Fruit fly (Drosophila melanogaster) whole organism, embryonic: ENCODE data around the gene bero.

ENCODE experiments used
- Antp ChIP-seq: fragments of 200-800 bp; sonication (Bioruptor generic); optimal IDR thresholded peaks from 3 replicates; lab custom pipeline; 2016; ENCODE audit warnings: missing biosample characterization, missing genetic modification characterization
- BtbVII ChIP-seq: fragments of 200-800 bp; sonication (Bioruptor generic); optimal IDR thresholded peaks from 3 replicates; lab custom pipeline; 2017; ENCODE audit warnings: missing biosample characterization, mild to moderate bottlenecking, missing genetic modification characterization
- Bteb2 ChIP-seq: fragments of 200-800 bp; sonication (Bioruptor generic); optimal IDR thresholded peaks from 2 replicates; lab custom pipeline; 2016; ENCODE audit warnings: missing biosample characterization, missing genetic modification characterization
- CG10321 ChIP-seq: fragments of 200-800 bp; sonication (Bioruptor generic); IDR thresholded peaks from 2 replicates; pipeline ENCODE4 v1.3.6; 2022; ENCODE audit warnings: missing biosample characterization, missing genetic modification characterization
- CG10654 ChIP-seq: fragments of 200-800 bp; sonication (Bioruptor generic); optimal IDR thresholded peaks from 2 replicates; lab custom pipeline; 2016; ENCODE audit warnings: missing biosample characterization, missing genetic modification characterization
- CG11504 ChIP-seq: fragments of 200-800 bp; sonication (Bioruptor generic); optimal IDR thresholded peaks from 3 replicates; lab custom pipeline; 2019; ENCODE audit warnings: missing biosample characterization, mild to moderate bottlenecking, missing genetic modification characterization, moderate library complexity
- CG11695 ChIP-seq: fragments of 200-800 bp; sonication (Bioruptor generic); IDR thresholded peaks from 3 replicates; pipeline ENCODE4 v1.3.6; 2022; ENCODE audit warnings: missing biosample characterization, missing genetic modification characterization
- CG12104 ChIP-seq: fragments of 200-800 bp; sonication (Bioruptor generic); optimal IDR thresholded peaks from 3 replicates; lab custom pipeline; 2016; ENCODE audit warnings: missing biosample characterization, missing genetic modification characterization
- CG1529 ChIP-seq: fragments of 200-800 bp; sonication (Bioruptor generic); optimal IDR thresholded peaks from 3 replicates; lab custom pipeline; 2018; ENCODE audit warnings: missing biosample characterization, missing genetic modification characterization
- CG17361 ChIP-seq: fragments of 200-800 bp; sonication (Bioruptor generic); IDR thresholded peaks from 3 replicates; pipeline ENCODE4 v1.3.6; 2022; ENCODE audit warnings: missing biosample characterization, missing genetic modification characterization
- CG18262 ChIP-seq: fragments of 200-800 bp; optimal IDR thresholded peaks from 3 replicates; lab custom pipeline; 2019; ENCODE audit warnings: missing biosample characterization, mild to moderate bottlenecking, missing genetic modification characterization, moderate library complexity
- CG2129 ChIP-seq: fragments of 200-800 bp; sonication (Bioruptor generic); IDR thresholded peaks from 2 replicates; pipeline ENCODE4 v1.3.6; 2022; ENCODE audit warnings: missing biosample characterization, missing genetic modification characterization; ENCODE audit not compliant: partially characterized antibody
- CG2199 ChIP-seq: fragments of 200-800 bp; sonication (Bioruptor generic); IDR thresholded peaks from 3 replicates; pipeline ENCODE4 v1.3.6; 2022; ENCODE audit warnings: missing biosample characterization, missing genetic modification characterization
- CG3163 ChIP-seq: fragments of 200-800 bp; sonication (Bioruptor generic); optimal IDR thresholded peaks from 3 replicates; lab custom pipeline; 2016; ENCODE audit warnings: missing biosample characterization, missing genetic modification characterization
- CG32772 ChIP-seq: fragments of 200-800 bp; sonication (Bioruptor generic); IDR thresholded peaks from 2 replicates; pipeline ENCODE4 v1.3.6; 2022; ENCODE audit warnings: missing biosample characterization, missing genetic modification characterization
- CG6683 ChIP-seq: fragments of 200-800 bp; sonication (Bioruptor generic); optimal IDR thresholded peaks from 2 replicates; lab custom pipeline; 2017; ENCODE audit warnings: missing biosample characterization, mild to moderate bottlenecking, missing genetic modification characterization, missing genetic modification reagents
- CG6813 ChIP-seq: fragments of 200-800 bp; sonication (Bioruptor generic); optimal IDR thresholded peaks from 2 replicates; lab custom pipeline; 2017; ENCODE audit warnings: missing biosample characterization, missing genetic modification characterization, mild to moderate bottlenecking, moderate library complexity, missing genetic modification reagents
- CG7556 ChIP-seq: fragments of 200-800 bp; sonication (Bioruptor generic); optimal IDR thresholded peaks from 2 replicates; lab custom pipeline; 2017; ENCODE audit warnings: missing biosample characterization, mild to moderate bottlenecking, missing genetic modification characterization
- CG7963 ChIP-seq: fragments of 200-800 bp; sonication (Bioruptor generic); IDR thresholded peaks from 3 replicates; pipeline ENCODE4 v1.3.6; 2022; ENCODE audit warnings: missing biosample characterization, missing genetic modification characterization; ENCODE audit not compliant: partially characterized antibody
- CG8944 ChIP-seq: fragments of 200-800 bp; sonication (Bioruptor generic); optimal IDR thresholded peaks from 3 replicates; lab custom pipeline; 2016; ENCODE audit warnings: missing biosample characterization, missing genetic modification characterization
- CG9437 ChIP-seq: fragments of 200-800 bp; sonication (Bioruptor generic); optimal IDR thresholded peaks from 2 replicates; lab custom pipeline; 2018; ENCODE audit warnings: missing biosample characterization, mild to moderate bottlenecking, missing genetic modification characterization
- CTCF ChIP-seq: fragments of 200-800 bp; sonication (Bioruptor generic); optimal IDR thresholded peaks from 2 replicates; lab custom pipeline; 2017; ENCODE audit warnings: missing biosample characterization, mild to moderate bottlenecking, missing genetic modification characterization, moderate library complexity
- CrebB ChIP-seq: fragments of 200-800 bp; sonication (Bioruptor generic); optimal IDR thresholded peaks from 3 replicates; lab custom pipeline; 2018; ENCODE audit warnings: missing biosample characterization, mild to moderate bottlenecking, missing genetic modification characterization
- Dip3 ChIP-seq: fragments of 200-800 bp; sonication (Bioruptor generic); optimal IDR thresholded peaks from 3 replicates; lab custom pipeline; 2016; ENCODE audit warnings: missing biosample characterization, missing genetic modification characterization
- Doc3 ChIP-seq: fragments of 200-800 bp; sonication (Bioruptor generic); IDR thresholded peaks from 3 replicates; pipeline ENCODE4 v1.3.6; 2022; ENCODE audit warnings: missing biosample characterization, missing genetic modification characterization; ENCODE audit not compliant: partially characterized antibody
- E2f2 ChIP-seq: fragments of 200-800 bp; sonication (Bioruptor generic); IDR thresholded peaks from 2 replicates; pipeline ENCODE4 v1.3.6; 2022; ENCODE audit warnings: missing biosample characterization, missing genetic modification characterization
- Ets97D ChIP-seq: fragments of 200-800 bp; sonication (Bioruptor generic); optimal IDR thresholded peaks from 3 replicates; lab custom pipeline; 2016; ENCODE audit warnings: missing biosample characterization, missing genetic modification characterization
- HLH4C ChIP-seq: fragments of 200-800 bp; sonication (Bioruptor generic); IDR thresholded peaks from 3 replicates; pipeline ENCODE4 v1.3.6; 2022; ENCODE audit warnings: missing biosample characterization, missing genetic modification characterization; ENCODE audit not compliant: partially characterized antibody
- HLH54F ChIP-seq: fragments of 200-800 bp; sonication (Bioruptor generic); optimal IDR thresholded peaks from 3 replicates; lab custom pipeline; 2016; ENCODE audit warnings: missing biosample characterization, missing genetic modification characterization
- HmgZ ChIP-seq: fragments of 200-800 bp; sonication (Bioruptor generic); optimal IDR thresholded peaks from 2 replicates; lab custom pipeline; 2018; ENCODE audit warnings: missing biosample characterization, mild to moderate bottlenecking, missing genetic modification characterization
- MBD-R2 ChIP-seq: fragments of 200-800 bp; sonication (Bioruptor generic); IDR thresholded peaks from 2 replicates; pipeline ENCODE4 v1.3.6; 2022; ENCODE audit warnings: missing biosample characterization, missing genetic modification characterization
- MESR4 ChIP-seq: fragments of 200-800 bp; sonication (Bioruptor generic); optimal IDR thresholded peaks from 2 replicates; lab custom pipeline; 2018; ENCODE audit warnings: missing biosample characterization, mild to moderate bottlenecking, missing genetic modification characterization, moderate library complexity
- Mad ChIP-seq: fragments of 200-800 bp; sonication (Bioruptor generic); optimal IDR thresholded peaks from 2 replicates; lab custom pipeline; 2016; ENCODE audit warnings: missing biosample characterization, missing genetic modification characterization
- Med ChIP-seq: fragments of 200-800 bp; sonication (Bioruptor generic); peaks from one replicate; lab custom pipeline; 2016; ENCODE audit warnings: missing biosample characterization, missing genetic modification characterization, mild to moderate bottlenecking, inconsistent platforms, moderate library complexity
- Mrtf ChIP-seq: fragments of 200-800 bp; sonication (Bioruptor generic); IDR thresholded peaks from 3 replicates; pipeline ENCODE4 v1.3.6; 2022; ENCODE audit warnings: missing biosample characterization, missing genetic modification characterization
- Opbp ChIP-seq: fragments of 200-800 bp; sonication (Bioruptor generic); IDR thresholded peaks from 3 replicates; pipeline ENCODE4 v1.3.6; 2022; ENCODE audit warnings: missing biosample characterization, missing genetic modification characterization; ENCODE audit not compliant: partially characterized antibody
- Six4 ChIP-seq: fragments of 200-800 bp; sonication (Bioruptor generic); optimal IDR thresholded peaks from 2 replicates; lab custom pipeline; 2016; ENCODE audit warnings: missing biosample characterization, missing genetic modification characterization
- bab2 ChIP-seq: fragments of 200-800 bp; sonication (Bioruptor generic); optimal IDR thresholded peaks from 2 replicates; lab custom pipeline; 2016; ENCODE audit warnings: missing biosample characterization, missing genetic modification characterization
- bcd ChIP-seq: fragments of 200-800 bp; sonication (Bioruptor generic); optimal IDR thresholded peaks from 2 replicates; lab custom pipeline; 2017; ENCODE audit warnings: missing biosample characterization, mild to moderate bottlenecking, missing genetic modification characterization
- br ChIP-seq: fragments of >200 bp; optimal IDR thresholded peaks from 2 replicates; lab custom pipeline; 2017
- dmrt11E ChIP-seq: fragments of 200-800 bp; sonication (Bioruptor generic); optimal IDR thresholded peaks from 3 replicates; lab custom pipeline; 2018; ENCODE audit warnings: missing biosample characterization, mild to moderate bottlenecking, missing genetic modification characterization, moderate library complexity
- gsb ChIP-seq: fragments of 200-800 bp; sonication (Bioruptor generic); IDR thresholded peaks from 2 replicates; pipeline ENCODE4 v1.3.6; 2022; ENCODE audit warnings: missing biosample characterization, missing genetic modification characterization
- gsb-n ChIP-seq: fragments of 200-800 bp; sonication (Bioruptor generic); optimal IDR thresholded peaks from 3 replicates; lab custom pipeline; 2018; ENCODE audit warnings: missing biosample characterization, mild to moderate bottlenecking, missing genetic modification characterization
- jigr1 ChIP-seq: fragments of 200-800 bp; sonication (Bioruptor generic); IDR thresholded peaks from 3 replicates; pipeline ENCODE4 v1.3.6; 2022; ENCODE audit warnings: missing biosample characterization, missing genetic modification characterization
- onecut ChIP-seq: fragments of 200-800 bp; sonication (Bioruptor generic); IDR thresholded peaks from 2 replicates; pipeline ENCODE4 v1.3.6; 2022; ENCODE audit warnings: missing biosample characterization, missing genetic modification characterization
- ro ChIP-seq: fragments of 200-800 bp; sonication (Bioruptor generic); IDR thresholded peaks from 2 replicates; pipeline ENCODE4 v1.3.6; 2022; ENCODE audit warnings: missing biosample characterization, missing genetic modification characterization
- salm ChIP-seq: fragments of 200-800 bp; sonication (Bioruptor generic); optimal IDR thresholded peaks from 2 replicates; lab custom pipeline; 2018; ENCODE audit warnings: missing biosample characterization, mild to moderate bottlenecking, missing genetic modification characterization
- sens-2 ChIP-seq: fragments of 200-800 bp; sonication (Bioruptor generic); IDR thresholded peaks from 2 replicates; pipeline ENCODE4 v1.3.6; 2022; ENCODE audit warnings: missing biosample characterization, missing genetic modification characterization
- slp2 ChIP-seq: fragments of 200-800 bp; sonication (Bioruptor generic); optimal IDR thresholded peaks from 2 replicates; lab custom pipeline; 2016; ENCODE audit warnings: missing biosample characterization, missing genetic modification characterization
- sna ChIP-seq: fragments of 200-800 bp; sonication (Bioruptor generic); IDR thresholded peaks from 2 replicates; pipeline ENCODE4 v1.3.6; 2022; ENCODE audit warnings: missing biosample characterization, missing genetic modification characterization; ENCODE audit not compliant: partially characterized antibody
- ssp ChIP-seq: fragments of 200-800 bp; sonication (Bioruptor generic); IDR thresholded peaks from 2 replicates; pipeline ENCODE4 v1.3.6; 2022; ENCODE audit warnings: missing biosample characterization, missing genetic modification characterization
- stc ChIP-seq: fragments of 200-800 bp; sonication (Bioruptor generic); IDR thresholded peaks from 2 replicates; pipeline ENCODE4 v1.3.6; 2022; ENCODE audit warnings: missing biosample characterization, missing genetic modification characterization
- tgo ChIP-seq: fragments of 200-800 bp; sonication (Bioruptor generic); IDR thresholded peaks from 3 replicates; pipeline ENCODE4 v1.3.6; 2022; ENCODE audit warnings: missing biosample characterization, missing genetic modification characterization
- ttk ChIP-seq: fragments of 200-800 bp; sonication (Bioruptor generic); IDR thresholded peaks from 2 replicates; pipeline ENCODE4 v2.1.2; 2022; ENCODE audit warnings: missing biosample characterization, missing genetic modification characterization
- wor ChIP-seq: fragments of 200-800 bp; sonication (Bioruptor generic); IDR thresholded peaks from 2 replicates; pipeline ENCODE4 v1.3.6; 2022; ENCODE audit warnings: missing biosample characterization, missing genetic modification characterization
- zfh1 ChIP-seq: fragments of 200-800 bp; sonication (Bioruptor generic); IDR thresholded peaks from 3 replicates; pipeline ENCODE4 v1.3.6; 2022; ENCODE audit warnings: missing biosample characterization, missing genetic modification characterization

The bero gene

dm6 chr2L:20868921-20869320, 10.4 kb downstream of the bero start:
- TF ChIP-seq Mad (no peak), CrebB (tag; lab: Kevin White, UChicago) (no peak), jigr1 (GFP tag; lab: Robert Waterston, UW) (no peak), Six4 (GFP tag; lab: Kevin White, UChicago) (no peak), BtbVII (GFP tag; lab: Kevin White, UChicago) (no peak), E2f2 (GFP tag; lab: Robert Waterston, UW) (no peak), ssp (GFP tag; lab: Robert Waterston, UW) (no peak), Ets97D (GFP tag; lab: Kevin White, UChicago) (no peak), CG7556 (no peak), Dip3 (GFP tag; lab: Kevin White, UChicago) (no peak), Med (GFP tag; lab: Kevin White, UChicago) (peak; percentile 31), CG18262 (tag; lab: Kevin White, UChicago) (no peak), CG1529 (no peak), bcd (no peak), Opbp (GFP tag; lab: Robert Waterston, UW) (no peak), CG11695 (GFP tag; lab: Robert Waterston, UW) (no peak), MESR4 (GFP tag; lab: Kevin White, UChicago) (no peak), Doc3 (GFP tag; lab: Robert Waterston, UW) (no peak), gsb (no peak), Antp (no peak), CG2199 (GFP tag; lab: Robert Waterston, UW) (peak; percentile 93), wor (GFP tag; lab: Robert Waterston, UW) (no peak), CG12104 (GFP tag; lab: Kevin White, UChicago) (no peak), slp2 (GFP tag; lab: Kevin White, UChicago) (no peak), CG6813 (GFP tag; lab: Kevin White, UChicago) (no peak), zfh1 (GFP tag; lab: Robert Waterston, UW) (no peak), CTCF (peak; percentile 26), sna (no peak), br (lab: Kevin White, UChicago) (no peak), dmrt11E (tag; lab: Kevin White, UChicago) (no peak), gsb-n (tag; lab: Kevin White, UChicago) (no peak), HLH54F (GFP tag; lab: Kevin White, UChicago) (no peak), HLH4C (GFP tag; lab: Robert Waterston, UW) (no peak), sens-2 (GFP tag; lab: Robert Waterston, UW) (no peak), CG9437 (GFP tag; lab: Kevin White, UChicago) (peak; percentile 2), CG3163 (GFP tag; lab: Kevin White, UChicago) (no peak), salm (tag; lab: Kevin White, UChicago) (no peak), ttk (no peak), stc (GFP tag; lab: Robert Waterston, UW) (no peak), tgo (no peak), CG8944 (GFP tag; lab: Kevin White, UChicago) (no peak), HmgZ (peak; percentile 9)

- no peak for TF ChIP-seq CG11504 (tag; lab: Kevin White, UChicago)
- TF ChIP-seq CG7963 = no peak
- no peak for TF ChIP-seq slp2 (GFP tag; lab: Kevin White, UChicago)
- TF ChIP-seq onecut = no peak
- no peak for TF ChIP-seq CG6683 (GFP tag; lab: Kevin White, UChicago)
- no peak for TF ChIP-seq CG32772 (GFP tag; lab: Robert Waterston, UW)
- no peak for TF ChIP-seq CG17361 (GFP tag; lab: Robert Waterston, UW)
- no peak for TF ChIP-seq CG10321 (GFP tag; lab: Robert Waterston, UW)
- no peak for TF ChIP-seq CG2129 (GFP tag; lab: Robert Waterston, UW)
- TF ChIP-seq Mrtf = no peak
- TF ChIP-seq MBD-R2 (GFP tag; lab: Robert Waterston, UW) = peak; percentile 20; the same call in 1 of the 2 replicates
- TF ChIP-seq ro (GFP tag; lab: Robert Waterston, UW) = no peak
- no peak for TF ChIP-seq CG10654
- TF ChIP-seq bab2 (GFP tag; lab: Kevin White, UChicago) = no peak
- no peak for TF ChIP-seq Bteb2
These were observed 11.4 kb downstream of the bero start, which contains the start of gene CG14401 for dm6 chr2L:20869804-20870295. TSS of gene CG14401 (plus strand) at chr2L:20869854.
